Fruit fly (Drosophila melanogaster) whole organism, embryonic: ENCODE measurements around the gene CG33640.

Experiments used
- Bteb2 ChIP-seq: fragments of 200-800 bp; sonication (Bioruptor generic); optimal IDR thresholded peaks from 2 replicates; lab custom pipeline; 2016; ENCODE audit warnings: missing biosample characterization, missing genetic modification characterization
- CG10543 ChIP-seq: fragments of 200-800 bp; sonication (Bioruptor generic); optimal IDR thresholded peaks from 3 replicates; lab custom pipeline; 2017; ENCODE audit warnings: missing biosample characterization, mild to moderate bottlenecking, missing genetic modification characterization, moderate library complexity
- CG10565 ChIP-seq: fragments of 200-800 bp; sonication (Bioruptor generic); optimal IDR thresholded peaks from 3 replicates; lab custom pipeline; 2016; ENCODE audit warnings: missing biosample characterization, mild to moderate bottlenecking, missing genetic modification characterization
- CG11456 ChIP-seq: fragments of 200-800 bp; sonication (Bioruptor generic); IDR thresholded peaks from 3 replicates; pipeline ENCODE4 v1.3.6; 2022; ENCODE audit warnings: missing biosample characterization, missing genetic modification characterization
- CG11560 ChIP-seq: fragments of 200-800 bp; sonication (Bioruptor generic); IDR thresholded peaks from 3 replicates; pipeline ENCODE4 v1.3.6; 2022; ENCODE audit warnings: missing biosample characterization, missing genetic modification characterization
- CG12299 ChIP-seq: fragments of 200-800 bp; sonication (Bioruptor generic); optimal IDR thresholded peaks from 2 replicates; lab custom pipeline; 2018; ENCODE audit warnings: missing biosample characterization, mild to moderate bottlenecking, missing genetic modification characterization
- CG13287 ChIP-seq: fragments of 200-800 bp; sonication (Bioruptor generic); IDR thresholded peaks from 2 replicates; pipeline ENCODE4 v1.3.6; 2022; ENCODE audit warnings: missing biosample characterization, missing genetic modification characterization; ENCODE audit not compliant: partially characterized antibody
- CG16779 ChIP-seq: fragments of 200-800 bp; sonication (Bioruptor generic); IDR thresholded peaks from 2 replicates; pipeline ENCODE4 v1.3.6; 2022; ENCODE audit warnings: missing biosample characterization, missing genetic modification characterization
- CG2116 ChIP-seq: fragments of 200-800 bp; sonication (Bioruptor generic); optimal IDR thresholded peaks from 3 replicates; lab custom pipeline; 2018; ENCODE audit warnings: missing biosample characterization, mild to moderate bottlenecking, missing genetic modification characterization
- CG2120 ChIP-seq: fragments of 200-800 bp; sonication (Bioruptor generic); optimal IDR thresholded peaks from 3 replicates; lab custom pipeline; 2016; ENCODE audit warnings: missing biosample characterization, missing genetic modification characterization
- CG33557 ChIP-seq: fragments of 200-800 bp; sonication (Bioruptor generic); optimal IDR thresholded peaks from 2 replicates; lab custom pipeline; 2019; ENCODE audit warnings: missing biosample characterization, mild to moderate bottlenecking, missing genetic modification characterization, moderate library complexity
- CG3726 ChIP-seq: fragments of 200-800 bp; sonication (Bioruptor generic); IDR thresholded peaks from 3 replicates; pipeline ENCODE4, ENCODE4 v1.3.6; 2022; ENCODE audit warnings: missing biosample characterization, missing genetic modification characterization
- CoRest ChIP-seq: fragments of 200-800 bp; sonication (Bioruptor generic); optimal IDR thresholded peaks from 3 replicates; lab custom pipeline; 2018; ENCODE audit warnings: missing biosample characterization, mild to moderate bottlenecking, missing genetic modification characterization, moderate library complexity
- E2f1 ChIP-seq: fragments of 200-800 bp; sonication (Bioruptor generic); IDR thresholded peaks from 2 replicates; pipeline ENCODE4 v1.3.6; 2022; ENCODE audit warnings: missing biosample characterization, missing genetic modification characterization
- Ets97D ChIP-seq: fragments of 200-800 bp; sonication (Bioruptor generic); optimal IDR thresholded peaks from 3 replicates; lab custom pipeline; 2016; ENCODE audit warnings: missing biosample characterization, missing genetic modification characterization
- H2.0 ChIP-seq: fragments of 200-800 bp; sonication (Bioruptor generic); IDR thresholded peaks from 2 replicates; pipeline ENCODE4 v1.3.6; 2022; ENCODE audit warnings: missing biosample characterization, missing genetic modification characterization
- HHEX ChIP-seq: fragments of 200-800 bp; sonication (Bioruptor generic); optimal IDR thresholded peaks from 3 replicates; lab custom pipeline; 2017; ENCODE audit warnings: missing biosample characterization, mild to moderate bottlenecking, missing genetic modification characterization, missing genetic modification reagents
- HLH3B ChIP-seq: fragments of 200-800 bp; sonication (Bioruptor generic); IDR thresholded peaks from 2 replicates; pipeline ENCODE4 v1.3.6; 2022; ENCODE audit warnings: missing biosample characterization, missing genetic modification characterization
- HmgZ ChIP-seq: fragments of 200-800 bp; sonication (Bioruptor generic); optimal IDR thresholded peaks from 2 replicates; lab custom pipeline; 2018; ENCODE audit warnings: missing biosample characterization, mild to moderate bottlenecking, missing genetic modification characterization
- Hmr ChIP-seq: fragments of 200-800 bp; sonication (Bioruptor generic); optimal IDR thresholded peaks from 3 replicates; lab custom pipeline; 2017; ENCODE audit warnings: mild to moderate bottlenecking, missing biosample characterization, missing genetic modification reagents, missing genetic modification characterization
- Jarid2 ChIP-seq: fragments of 200-800 bp; sonication (Bioruptor generic); optimal IDR thresholded peaks from 3 replicates; lab custom pipeline; 2017; ENCODE audit warnings: mild to moderate bottlenecking, missing biosample characterization, missing genetic modification reagents, missing genetic modification characterization
- MTF-1 ChIP-seq: fragments of 200-800 bp; sonication (Bioruptor generic); optimal IDR thresholded peaks from 2 replicates; lab custom pipeline; 2018; ENCODE audit warnings: missing biosample characterization, mild to moderate bottlenecking, missing genetic modification characterization, borderline replicate concordance
- Mes4 ChIP-seq: fragments of 200-800 bp; sonication (Bioruptor generic); optimal IDR thresholded peaks from 2 replicates; lab custom pipeline; 2016; ENCODE audit warnings: missing biosample characterization, missing genetic modification characterization
- NC2β ChIP-seq: fragments of 200-800 bp; sonication (Bioruptor generic); optimal IDR thresholded peaks from 2 replicates; lab custom pipeline; 2016; ENCODE audit warnings: missing biosample characterization, missing genetic modification characterization
- Nf-YA ChIP-seq: fragments of 200-800 bp; sonication (Bioruptor generic); IDR thresholded peaks from 2 replicates; pipeline ENCODE4 v1.3.6; 2022; ENCODE audit warnings: missing biosample characterization, missing genetic modification characterization
- Trl ChIP-seq, 3 experiments: fragments of >200 bp in 2 of 3; fragments of 200-800 bp in 1 of 3; sonication (Bioruptor generic) in 1 of 3; optimal IDR thresholded peaks; 2 replicates in 1 of 3; 3 replicates in 2 of 3; lab custom pipeline; 2016 to 2017; ENCODE audit warnings: missing biosample characterization in 1 of 3, missing genetic modification characterization in 1 of 3
- Xrp1 ChIP-seq: fragments of 200-800 bp; sonication (Bioruptor generic); IDR thresholded peaks from 2 replicates; pipeline ENCODE4 v1.3.6; 2022; ENCODE audit warnings: missing biosample characterization, missing genetic modification characterization
- ap ChIP-seq: fragments of 200-800 bp; sonication (Bioruptor generic); IDR thresholded peaks from 2 replicates; pipeline ENCODE4 v1.3.6; 2022; ENCODE audit warnings: missing biosample characterization, missing genetic modification characterization
- ase ChIP-seq: fragments of 200-800 bp; sonication (Bioruptor generic); IDR thresholded peaks from 3 replicates; pipeline ENCODE4 v1.3.6; 2022; ENCODE audit warnings: missing biosample characterization, missing genetic modification characterization
- cad ChIP-seq: fragments of >200 bp; optimal IDR thresholded peaks from 2 replicates; lab custom pipeline; 2017; ENCODE audit warnings: missing biosample characterization, missing genetic modification characterization
- ci ChIP-seq: fragments of 200-800 bp; sonication (Bioruptor generic); IDR thresholded peaks from 3 replicates; pipeline ENCODE4 v1.3.6; 2022; ENCODE audit warnings: missing biosample characterization, missing genetic modification characterization
- cwo ChIP-seq: fragments of 200-800 bp; sonication (Bioruptor generic); optimal IDR thresholded peaks from 3 replicates; lab custom pipeline; 2017; ENCODE audit warnings: missing biosample characterization, missing genetic modification characterization, mild to moderate bottlenecking, moderate library complexity, missing genetic modification reagents
- dimm ChIP-seq: fragments of 200-800 bp; sonication (Bioruptor generic); IDR thresholded peaks from 2 replicates; pipeline ENCODE4 v1.3.6; 2022; ENCODE audit warnings: missing biosample characterization, missing genetic modification characterization
- emc ChIP-seq: fragments of 200-800 bp; sonication (Bioruptor generic); optimal IDR thresholded peaks from 2 replicates; lab custom pipeline; 2016; ENCODE audit warnings: missing biosample characterization, missing genetic modification characterization
- gsb-n ChIP-seq: fragments of 200-800 bp; sonication (Bioruptor generic); optimal IDR thresholded peaks from 3 replicates; lab custom pipeline; 2018; ENCODE audit warnings: missing biosample characterization, mild to moderate bottlenecking, missing genetic modification characterization
- kay ChIP-seq: fragments of 200-800 bp; sonication (Bioruptor generic); optimal IDR thresholded peaks from 2 replicates; lab custom pipeline; 2016; ENCODE audit warnings: missing biosample characterization, missing genetic modification characterization
- luna ChIP-seq: fragments of 200-800 bp; sonication (Bioruptor generic); optimal IDR thresholded peaks from 2 replicates; lab custom pipeline; 2016; ENCODE audit warnings: missing biosample characterization, missing genetic modification characterization
- maf-S ChIP-seq: fragments of 200-800 bp; sonication (Bioruptor generic); optimal IDR thresholded peaks from 2 replicates; lab custom pipeline; 2016; ENCODE audit warnings: missing biosample characterization, missing genetic modification characterization
- mirr ChIP-seq: fragments of 200-800 bp; sonication (Bioruptor generic); optimal IDR thresholded peaks from 3 replicates; lab custom pipeline; 2018; ENCODE audit warnings: missing biosample characterization, mild to moderate bottlenecking, missing genetic modification characterization
- nmo ChIP-seq: fragments of 200-800 bp; sonication (Bioruptor generic); optimal IDR thresholded peaks from 2 replicates; lab custom pipeline; 2018; ENCODE audit warnings: missing biosample characterization, mild to moderate bottlenecking, missing genetic modification characterization, moderate library complexity
- pb ChIP-seq: fragments of 200-800 bp; sonication (Bioruptor generic); optimal IDR thresholded peaks from 3 replicates; lab custom pipeline; 2016; ENCODE audit warnings: missing biosample characterization, missing genetic modification characterization
- psq ChIP-seq: fragments of 200-800 bp; sonication (Bioruptor generic); optimal IDR thresholded peaks from 2 replicates; lab custom pipeline; 2017; ENCODE audit warnings: missing biosample characterization, missing genetic modification characterization
- run ChIP-seq: fragments of 200-800 bp; sonication (Bioruptor generic); optimal IDR thresholded peaks from 3 replicates; lab custom pipeline; 2018; ENCODE audit warnings: missing biosample characterization, mild to moderate bottlenecking, missing genetic modification characterization
- scrt ChIP-seq: fragments of 200-800 bp; sonication (Bioruptor generic); optimal IDR thresholded peaks from 2 replicates; lab custom pipeline; 2018; ENCODE audit warnings: missing biosample characterization, mild to moderate bottlenecking, missing genetic modification characterization, moderate library complexity
- seq ChIP-seq: fragments of 200-800 bp; sonication (Bioruptor generic); IDR thresholded peaks from 2 replicates; pipeline ENCODE4 v1.3.6; 2022; ENCODE audit warnings: missing biosample characterization, missing genetic modification characterization
- sim ChIP-seq: fragments of 200-800 bp; sonication (Bioruptor generic); IDR thresholded peaks from 2 replicates; pipeline ENCODE4 v1.3.6; 2022; ENCODE audit warnings: missing biosample characterization, missing genetic modification characterization
- tap ChIP-seq: fragments of 200-800 bp; optimal IDR thresholded peaks from 3 replicates; lab custom pipeline; 2019; ENCODE audit warnings: missing biosample characterization, mild to moderate bottlenecking, missing genetic modification characterization, moderate library complexity
- tgo ChIP-seq: fragments of 200-800 bp; sonication (Bioruptor generic); IDR thresholded peaks from 3 replicates; pipeline ENCODE4 v1.3.6; 2022; ENCODE audit warnings: missing biosample characterization, missing genetic modification characterization
- z ChIP-seq: fragments of 200-800 bp; sonication (Bioruptor generic); IDR thresholded peaks from 3 replicates; pipeline ENCODE4 v1.3.6; 2022; ENCODE audit warnings: missing biosample characterization, missing genetic modification characterization

The CG33640 gene

DNA sequence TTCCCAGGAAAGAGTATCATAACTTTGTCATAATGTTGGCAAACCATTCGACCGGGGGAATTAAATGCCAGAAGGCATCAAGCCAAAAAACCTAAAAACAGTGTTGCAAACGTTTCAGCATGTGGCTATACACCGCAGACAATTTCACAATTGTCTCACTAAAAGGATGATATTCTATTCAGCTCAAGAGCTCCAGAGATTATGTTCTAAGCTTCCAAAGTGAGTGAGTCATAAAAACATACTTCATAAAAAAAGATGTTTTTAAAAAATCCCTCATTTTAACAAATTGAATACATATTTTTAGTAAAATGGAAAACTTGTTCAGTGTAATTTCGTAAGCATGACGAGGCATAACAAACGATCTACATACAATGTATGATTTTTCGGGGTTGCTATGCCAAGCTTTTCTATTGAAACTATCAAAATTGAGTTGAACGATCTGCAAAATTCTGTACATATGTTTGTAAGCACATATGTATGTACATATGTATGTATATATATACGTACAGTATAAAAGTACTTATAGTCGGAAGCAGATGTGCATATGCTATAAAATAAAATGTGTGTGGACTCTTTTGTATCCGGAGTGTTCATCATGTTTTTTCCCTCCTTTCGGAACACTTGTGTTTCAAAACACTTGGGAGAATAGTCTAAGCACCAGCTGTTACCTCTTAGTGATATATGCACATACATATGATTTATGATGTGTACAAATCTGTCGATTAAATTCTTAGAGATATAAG lies 12.5 kb upstream of the CG33640 start (continued):
- TF ChIP-seq Hmr (GFP tag; lab: Kevin White, UChicago) (peak; percentile 23), tgo (GFP tag; lab: Robert Waterston, UW) (peak; percentile 60; the same call in 2 of the 3 replicates), luna (GFP tag; lab: Kevin White, UChicago) (no peak), Bteb2 (GFP tag; lab: Kevin White, UChicago) (peak; percentile 50), H2.0 (GFP tag; lab: Robert Waterston, UW) (peak; percentile 67), CoRest (peak; percentile 55), E2f1 (GFP tag; lab: Robert Waterston, UW) (peak; percentile 82), CG2120 (GFP tag; lab: Kevin White, UChicago) (peak; percentile 65), dimm (GFP tag; lab: Robert Waterston, UW) (peak; percentile 59), NC2β (peak; percentile 47), CG33557 (GFP tag; lab: Kevin White, UChicago) (no peak), z (GFP tag; lab: Robert Waterston, UW) (0 out of 3 replicates have a peak, but pooled peaks have one; percentile 47), gsb-n (tag; lab: Kevin White, UChicago) (peak; percentile 28), sim (GFP tag; lab: Robert Waterston, UW) (no peak), tap (tag; lab: Kevin White, UChicago) (peak; percentile 79), CG10543 (GFP tag; lab: Kevin White, UChicago) (no peak), nmo (GFP tag; lab: Kevin White, UChicago) (peak; percentile 86), Jarid2 (GFP tag; lab: Kevin White, UChicago) (peak; percentile 4), HHEX (GFP tag; lab: Kevin White, UChicago) (peak; percentile 84), scrt (GFP tag; lab: Kevin White, UChicago) (peak; percentile 51), CG11456 (peak; percentile 67), CG12299 (tag; lab: Kevin White, UChicago) (no peak), Ets97D (peak; percentile 72), CG13287 (GFP tag; lab: Robert Waterston, UW) (no peak), Trl (optimal IDR thresholded peaks at IDR 0.05; lab: Kevin White, UChicago) (no peak), Trl (GFP tag; optimal IDR thresholded peaks at IDR 0.05; lab: Kevin White, UChicago) (peak; percentile 63), CG16779 (GFP tag; lab: Robert Waterston, UW) (peak; percentile 69), pb (GFP tag; lab: Kevin White, UChicago) (peak; percentile 80), Mes4 (peak; percentile 60), ap (GFP tag; lab: Robert Waterston, UW) (peak; percentile 62), psq (GFP tag; lab: Kevin White, UChicago) (peak; percentile 20), mirr (peak; percentile 26), kay (GFP tag; lab: Kevin White, UChicago) (peak; percentile 69), HLH3B (peak; percentile 68; the same call in 1 of the 2 replicates), CG10565 (peak; percentile 3), cad (GFP tag; lab: Kevin White, UChicago) (no peak), cwo (GFP tag; lab: Kevin White, UChicago) (no peak), CG11560 (tag; lab: Robert Waterston, UW) (no peak), CG2116 (GFP tag; lab: Kevin White, UChicago) (peak; percentile 32), maf-S (GFP tag; lab: Kevin White, UChicago) (peak; percentile 75), Nf-YA (peak; percentile 61), run (tag; lab: Kevin White, UChicago) (no peak), ci (GFP tag; lab: Robert Waterston, UW) (peak; percentile 66; the same call in 2 of the 3 replicates), seq (peak; percentile 59; the same call in 1 of the 2 replicates), Xrp1 (GFP tag; lab: Robert Waterston, UW) (peak; percentile 83), ase (GFP tag; lab: Robert Waterston, UW) (peak; percentile 72), HmgZ (no peak), CG3726 (GFP tag; lab: Robert Waterston, UW) (peak; percentile 60; the same call in 2 of the 3 replicates), emc (peak; percentile 87), MTF-1 (GFP tag; lab: Kevin White, UChicago) (no peak)
